Fruit fly (Drosophila melanogaster) whole organism, wandering third instar larva: ENCODE results near the gene TBC1d7.

ENCODE experiments used
- GATAd ChIP-seq: sonication (Bioruptor generic); optimal IDR thresholded peaks from 2 replicates; lab custom pipeline; 2016; ENCODE audit warnings: missing biosample characterization, missing genetic modification characterization
- Hr78 ChIP-seq: fragments of >200 bp; optimal IDR thresholded peaks from 2 replicates; lab custom pipeline; 2017; ENCODE audit warnings: missing biosample characterization, missing genetic modification characterization
- jim ChIP-seq: fragments of 175-275, 200-325 bp; sonication (Bioruptor generic); optimal IDR thresholded peaks from 2 replicates; lab custom pipeline; 2016; ENCODE audit warnings: missing biosample characterization, mild to moderate bottlenecking, missing genetic modification characterization
- lola ChIP-seq: fragments of >200 bp; optimal IDR thresholded peaks from 2 replicates; lab custom pipeline; 2017; ENCODE audit warnings: missing biosample characterization, missing genetic modification characterization
- pan ChIP-seq: fragments of >200 bp; optimal IDR thresholded peaks from 2 replicates; lab custom pipeline; 2017
- psq ChIP-seq: fragments of 200-800 bp; sonication (Bioruptor generic); optimal IDR thresholded peaks from 3 replicates; lab custom pipeline; 2017; ENCODE audit warnings: missing biosample characterization, mild to moderate bottlenecking, missing genetic modification characterization, moderate library complexity
- sage ChIP-seq: fragments of 200-800 bp; sonication (Bioruptor generic); optimal IDR thresholded peaks from 2 replicates; lab custom pipeline; 2016; ENCODE audit warnings: missing biosample characterization, mild to moderate bottlenecking, missing genetic modification characterization
- usp ChIP-seq: fragments of >200 bp; optimal IDR thresholded peaks from 2 replicates; lab custom pipeline; 2017; ENCODE audit warnings: missing biosample characterization, missing genetic modification characterization

DNA sequence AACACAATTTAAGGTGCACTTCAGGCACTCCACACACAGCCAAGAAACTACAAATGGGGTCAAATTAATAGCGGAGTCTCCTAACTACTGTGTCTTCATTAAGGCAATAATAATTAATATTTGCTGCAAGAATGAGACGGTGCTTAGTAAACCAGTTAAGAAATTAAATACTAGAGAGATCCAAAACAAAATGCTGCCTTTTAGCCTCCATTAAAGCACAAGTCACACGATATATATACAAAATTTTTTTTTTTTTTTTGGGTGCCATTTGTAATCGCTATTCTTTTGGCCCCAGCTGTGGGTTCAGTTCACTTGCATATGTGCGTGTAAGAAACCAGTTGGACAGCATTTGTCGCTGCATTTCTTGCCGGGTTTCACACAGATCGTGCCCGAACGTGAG is 41.9 kb downstream of the TBC1d7 start:
- TF ChIP-seq GATAd (GFP tag; lab: Kevin White, UChicago) (no peak), pan (no peak), lola (GFP tag; lab: Kevin White, UChicago) (no peak), usp (GFP tag; lab: Kevin White, UChicago) (no peak), psq (GFP tag; lab: Kevin White, UChicago) (peak; percentile 54), jim (GFP tag; lab: Kevin White, UChicago) (no peak), Hr78 (GFP tag; lab: Kevin White, UChicago) (no peak), sage (GFP tag; lab: Kevin White, UChicago) (peak; percentile 61)
